Worm (Caenorhabditis elegans) whole organism, L4/young adult: Measurements from ENCODE around the gene clc-2.

Experiments
- W03F9.2 ChIP-seq: fragments of 150-350 bp; optimal IDR thresholded peaks from 2 replicates; lab custom pipeline; 2014; ENCODE audit warnings: missing biosample characterization, missing genetic modification characterization
- dao-5 ChIP-seq: sonication (generic microtip); optimal IDR thresholded peaks from 2 replicates; lab custom pipeline; 2016; ENCODE audit warnings: missing genotype, missing genetic modification characterization, moderate library complexity, missing compliant biosample characterization
- him-1 ChIP-seq: sonication (generic microtip); optimal IDR thresholded peaks from 2 replicates; lab custom pipeline; 2016; ENCODE audit warnings: missing genotype, missing genetic modification reagents, missing genetic modification characterization, missing compliant biosample characterization

ce11 chrX:7442477-7442876, 11.2 kb downstream of the clc-2 start, which contains the start of gene acl-12:
- TF ChIP-seq dao-5 (tag; lab: Kevin White, UChicago), result no peak
- TF ChIP-seq him-1, result no peak
- no peak for TF ChIP-seq W03F9.2 (tag; lab: Kevin White, UChicago)
